Fruit fly (Drosophila melanogaster) whole organism, embryonic: ENCODE data around the gene CG17593.
A peak's percentile ranks its signal among the peaks of the same experiment; 100 is the strongest.

Source experiments
- Atf6 ChIP-seq: fragments of 200-800 bp; sonication (Bioruptor generic); IDR thresholded peaks from 2 replicates; pipeline ENCODE4 v1.3.6; 2022; ENCODE audit warnings: missing biosample characterization, missing genetic modification characterization
- BEAF-32 ChIP-seq: fragments of 200-800 bp; sonication (Bioruptor generic); optimal IDR thresholded peaks from 3 replicates; lab custom pipeline; 2017; ENCODE audit warnings: missing biosample characterization, missing genetic modification characterization, mild to moderate bottlenecking, moderate library complexity, missing genetic modification reagents
- CG11723 ChIP-seq: fragments of 200-800 bp; sonication (Bioruptor generic); optimal IDR thresholded peaks from 2 replicates; lab custom pipeline; 2017; ENCODE audit warnings: missing biosample characterization, mild to moderate bottlenecking, missing genetic modification characterization
- CG12942 ChIP-seq: fragments of 200-800 bp; sonication (Bioruptor generic); optimal IDR thresholded peaks from 3 replicates; lab custom pipeline; 2016; ENCODE audit warnings: missing biosample characterization, missing genetic modification characterization
- CG13123 ChIP-seq: fragments of 200-800 bp; sonication (Bioruptor generic); optimal IDR thresholded peaks from 2 replicates; lab custom pipeline; 2016; ENCODE audit warnings: missing biosample characterization, missing genetic modification characterization
- CG13424 ChIP-seq: fragments of 200-800 bp; sonication (Bioruptor generic); optimal IDR thresholded peaks from 2 replicates; lab custom pipeline; 2019; ENCODE audit warnings: missing biosample characterization, mild to moderate bottlenecking, missing genetic modification characterization, moderate library complexity
- CG15269 ChIP-seq: fragments of 200-800 bp; sonication (Bioruptor generic); optimal IDR thresholded peaks from 2 replicates; lab custom pipeline; 2018; ENCODE audit warnings: missing biosample characterization, mild to moderate bottlenecking, missing genetic modification characterization, moderate library complexity
- CG1602 ChIP-seq: fragments of 200-800 bp; sonication (Bioruptor generic); optimal IDR thresholded peaks from 3 replicates; lab custom pipeline; 2016; ENCODE audit warnings: missing biosample characterization, missing genetic modification characterization
- CG17186 ChIP-seq: fragments of 200-800 bp; sonication (Bioruptor generic); optimal IDR thresholded peaks from 3 replicates; lab custom pipeline; 2017; ENCODE audit warnings: missing biosample characterization, missing genetic modification reagents, missing genetic modification characterization
- CG2889 ChIP-seq: fragments of 200-800 bp; sonication (Bioruptor generic); IDR thresholded peaks from 3 replicates; pipeline ENCODE4 v1.3.6; 2022; ENCODE audit warnings: missing biosample characterization, missing genetic modification characterization
- CG30431 ChIP-seq: fragments of 200-800 bp; sonication (Bioruptor generic); optimal IDR thresholded peaks from 2 replicates; lab custom pipeline; 2017; ENCODE audit warnings: missing biosample characterization, missing genetic modification characterization
- CG31224 ChIP-seq: fragments of 200-800 bp; sonication (Bioruptor generic); IDR thresholded peaks from 2 replicates; pipeline ENCODE4 v1.3.6; 2022; ENCODE audit warnings: missing biosample characterization, missing genetic modification characterization
- CG3726 ChIP-seq: fragments of 200-800 bp; sonication (Bioruptor generic); IDR thresholded peaks from 3 replicates; pipeline ENCODE4, ENCODE4 v1.3.6; 2022; ENCODE audit warnings: missing biosample characterization, missing genetic modification characterization
- CG43689 ChIP-seq: fragments of 200-800 bp; sonication (Bioruptor generic); IDR thresholded peaks from 2 replicates; pipeline ENCODE4 v1.3.6; 2022; ENCODE audit warnings: missing biosample characterization, missing genetic modification characterization
- CG6654 ChIP-seq: fragments of 200-800 bp; sonication (Bioruptor generic); optimal IDR thresholded peaks from 2 replicates; lab custom pipeline; 2017; ENCODE audit warnings: missing biosample characterization, mild to moderate bottlenecking, missing genetic modification characterization
- CG7357 ChIP-seq: fragments of 200-800 bp; sonication (Bioruptor generic); IDR thresholded peaks from 3 replicates; pipeline ENCODE4 v1.3.6; 2022; ENCODE audit warnings: missing biosample characterization, missing genetic modification characterization
- CTCF ChIP-seq: fragments of 200-800 bp; sonication (Bioruptor generic); optimal IDR thresholded peaks from 2 replicates; lab custom pipeline; 2017; ENCODE audit warnings: missing biosample characterization, mild to moderate bottlenecking, missing genetic modification characterization, moderate library complexity
- Camta ChIP-seq: fragments of 200-800 bp; sonication (Bioruptor generic); optimal IDR thresholded peaks from 2 replicates; lab custom pipeline; 2016; ENCODE audit warnings: missing biosample characterization, missing genetic modification characterization
- CkIIα-i1 ChIP-seq: fragments of 200-800 bp; sonication (Bioruptor generic); IDR thresholded peaks from 2 replicates; pipeline ENCODE4 v1.3.6; 2022; ENCODE audit warnings: missing biosample characterization, missing genetic modification characterization
- Dbx ChIP-seq: fragments of 200-800 bp; sonication (Bioruptor generic); IDR thresholded peaks from 3 replicates; pipeline ENCODE4 v1.3.6; 2022; ENCODE audit warnings: missing biosample characterization, missing genetic modification characterization
- ERR ChIP-seq: fragments of 200-800 bp; sonication (Bioruptor generic); optimal IDR thresholded peaks from 2 replicates; lab custom pipeline; 2016; ENCODE audit warnings: missing biosample characterization, missing genetic modification characterization
- Eip74EF ChIP-seq, 2 experiments: fragments of 200-800 bp in 1 of 2; fragments of >200 bp in 1 of 2; sonication (Bioruptor generic) in 1 of 2; optimal IDR thresholded peaks; 2 replicates each; lab custom pipeline; 2017 to 2019; ENCODE audit warnings: missing biosample characterization in 2 of 2, missing genetic modification characterization in 2 of 2, mild to moderate bottlenecking in 1 of 2, moderate library complexity in 1 of 2
- Ets65A ChIP-seq: fragments of 200-800 bp; sonication (Bioruptor generic); peaks from one replicate; lab custom pipeline; 2016; ENCODE audit warnings: missing biosample characterization, missing genetic modification characterization
- Fer1 ChIP-seq: fragments of 200-800 bp; sonication (Bioruptor generic); optimal IDR thresholded peaks from 2 replicates; lab custom pipeline; 2017; ENCODE audit warnings: missing biosample characterization, mild to moderate bottlenecking, missing genetic modification characterization
- Hr3 ChIP-seq: fragments of 200-800 bp; sonication (Bioruptor generic); optimal IDR thresholded peaks from 3 replicates; lab custom pipeline; 2016; ENCODE audit warnings: missing biosample characterization, missing genetic modification characterization
- MBD-R2 ChIP-seq: fragments of 200-800 bp; sonication (Bioruptor generic); IDR thresholded peaks from 2 replicates; pipeline ENCODE4 v1.3.6; 2022; ENCODE audit warnings: missing biosample characterization, missing genetic modification characterization
- MESR4 ChIP-seq: fragments of 200-800 bp; sonication (Bioruptor generic); optimal IDR thresholded peaks from 2 replicates; lab custom pipeline; 2018; ENCODE audit warnings: missing biosample characterization, mild to moderate bottlenecking, missing genetic modification characterization, moderate library complexity
- NK7.1 ChIP-seq: fragments of 200-800 bp; sonication (Bioruptor generic); optimal IDR thresholded peaks from 3 replicates; lab custom pipeline; 2016; ENCODE audit warnings: missing biosample characterization, missing genetic modification characterization
- Opbp ChIP-seq: fragments of 200-800 bp; sonication (Bioruptor generic); IDR thresholded peaks from 3 replicates; pipeline ENCODE4 v1.3.6; 2022; ENCODE audit warnings: missing biosample characterization, missing genetic modification characterization; ENCODE audit not compliant: partially characterized antibody
- Xrp1 ChIP-seq: fragments of 200-800 bp; sonication (Bioruptor generic); IDR thresholded peaks from 2 replicates; pipeline ENCODE4 v1.3.6; 2022; ENCODE audit warnings: missing biosample characterization, missing genetic modification characterization
- ara ChIP-seq: fragments of 200-800 bp; sonication (Bioruptor generic); IDR thresholded peaks from 2 replicates; pipeline ENCODE4 v1.3.6; 2022; ENCODE audit warnings: missing biosample characterization, missing genetic modification characterization
- ato ChIP-seq: fragments of 200-800 bp; sonication (Bioruptor generic); IDR thresholded peaks from 2 replicates; pipeline ENCODE4 v1.3.6; 2022; ENCODE audit warnings: missing biosample characterization, missing genetic modification characterization; ENCODE audit not compliant: partially characterized antibody
- bbx ChIP-seq: fragments of 200-800 bp; sonication (Bioruptor generic); IDR thresholded peaks from 2 replicates; pipeline ENCODE4 v1.3.6; 2022; ENCODE audit warnings: missing biosample characterization, missing genetic modification characterization; ENCODE audit not compliant: partially characterized antibody
- crol ChIP-seq: fragments of 200-800 bp; sonication (Bioruptor generic); IDR thresholded peaks from 2 replicates; pipeline ENCODE4 v1.3.6; 2022; ENCODE audit warnings: missing biosample characterization, missing genetic modification characterization
- crp ChIP-seq, 2 experiments: fragments of 200-800 bp; sonication (Bioruptor generic); optimal IDR thresholded peaks; 2 replicates in 1 of 2; 3 replicates in 1 of 2; lab custom pipeline; 2017; ENCODE audit warnings: missing biosample characterization in 2 of 2, missing genetic modification characterization in 2 of 2, mild to moderate bottlenecking in 1 of 2, moderate library complexity in 1 of 2
- dm ChIP-seq: fragments of 200-800 bp; sonication (Bioruptor generic); optimal IDR thresholded peaks from 3 replicates; lab custom pipeline; 2016; ENCODE audit warnings: missing biosample characterization, missing genetic modification characterization
- dysf ChIP-seq: fragments of 200-800 bp; sonication (Bioruptor generic); IDR thresholded peaks from 3 replicates; pipeline ENCODE4 v1.3.6; 2022; ENCODE audit warnings: missing biosample characterization, missing genetic modification characterization
- exex ChIP-seq: fragments of 200-800 bp; sonication (Bioruptor generic); optimal IDR thresholded peaks from 4 replicates; lab custom pipeline; 2018; ENCODE audit warnings: missing biosample characterization, mild to moderate bottlenecking, missing genetic modification characterization, moderate library complexity
- gfzf ChIP-seq: fragments of 200-800 bp; sonication (Bioruptor generic); optimal IDR thresholded peaks from 2 replicates; lab custom pipeline; 2016; ENCODE audit warnings: missing biosample characterization, mild to moderate bottlenecking, missing genetic modification characterization, moderate library complexity
- grn ChIP-seq: fragments of 200-800 bp; sonication (Bioruptor generic); optimal IDR thresholded peaks from 3 replicates; lab custom pipeline; 2017; ENCODE audit warnings: missing biosample characterization, missing genetic modification characterization
- gt ChIP-seq: fragments of 200-800 bp; sonication (Bioruptor generic); IDR thresholded peaks from 2 replicates; pipeline ENCODE4 v1.3.6; 2022; ENCODE audit warnings: missing biosample characterization, missing genetic modification characterization
- her ChIP-seq: fragments of 200-800 bp; sonication (Bioruptor generic); optimal IDR thresholded peaks from 2 replicates; lab custom pipeline; 2016; ENCODE audit warnings: missing biosample characterization, missing genetic modification characterization
- klu ChIP-seq: fragments of 200-800 bp; sonication (Bioruptor generic); IDR thresholded peaks from 2 replicates; pipeline ENCODE4 v1.3.6; 2022; ENCODE audit warnings: missing biosample characterization, missing genetic modification characterization
- kni ChIP-seq: fragments of 200-800 bp; sonication (Bioruptor generic); optimal IDR thresholded peaks from 3 replicates; lab custom pipeline; 2017; ENCODE audit warnings: mild to moderate bottlenecking, missing biosample characterization, missing genetic modification reagents, missing genetic modification characterization
- onecut ChIP-seq: fragments of 200-800 bp; sonication (Bioruptor generic); IDR thresholded peaks from 2 replicates; pipeline ENCODE4 v1.3.6; 2022; ENCODE audit warnings: missing biosample characterization, missing genetic modification characterization
- salm ChIP-seq: fragments of 200-800 bp; sonication (Bioruptor generic); optimal IDR thresholded peaks from 2 replicates; lab custom pipeline; 2018; ENCODE audit warnings: missing biosample characterization, mild to moderate bottlenecking, missing genetic modification characterization
- slbo ChIP-seq: fragments of 200-800 bp; sonication (Bioruptor generic); IDR thresholded peaks from 2 replicates; pipeline ENCODE4 v1.3.6; 2022; ENCODE audit warnings: missing biosample characterization, missing genetic modification characterization
- sr ChIP-seq: fragments of 200-800 bp; sonication (Bioruptor generic); IDR thresholded peaks from 3 replicates; pipeline ENCODE4 v1.3.6; 2022; ENCODE audit warnings: missing biosample characterization, missing genetic modification characterization
- unpg ChIP-seq: fragments of 200-800 bp; sonication (Bioruptor generic); optimal IDR thresholded peaks from 3 replicates; lab custom pipeline; 2018; ENCODE audit warnings: missing biosample characterization, mild to moderate bottlenecking, missing genetic modification characterization, moderate library complexity
- vfl ChIP-seq: fragments of 200-800 bp; sonication (Bioruptor generic); optimal IDR thresholded peaks from 2 replicates; lab custom pipeline; 2016; ENCODE audit warnings: missing biosample characterization, missing genetic modification characterization
- vnd ChIP-seq: fragments of 200-800 bp; sonication (Bioruptor generic); IDR thresholded peaks from 3 replicates; pipeline ENCODE4 v1.3.6; 2022; ENCODE audit warnings: missing biosample characterization, missing genetic modification characterization; ENCODE audit not compliant: partially characterized antibody
- zen ChIP-seq: fragments of 200-800 bp; sonication (Bioruptor generic); optimal IDR thresholded peaks from 3 replicates; lab custom pipeline; 2018; ENCODE audit warnings: missing biosample characterization, mild to moderate bottlenecking, missing genetic modification characterization, moderate library complexity

Gene CG17593

DNA sequence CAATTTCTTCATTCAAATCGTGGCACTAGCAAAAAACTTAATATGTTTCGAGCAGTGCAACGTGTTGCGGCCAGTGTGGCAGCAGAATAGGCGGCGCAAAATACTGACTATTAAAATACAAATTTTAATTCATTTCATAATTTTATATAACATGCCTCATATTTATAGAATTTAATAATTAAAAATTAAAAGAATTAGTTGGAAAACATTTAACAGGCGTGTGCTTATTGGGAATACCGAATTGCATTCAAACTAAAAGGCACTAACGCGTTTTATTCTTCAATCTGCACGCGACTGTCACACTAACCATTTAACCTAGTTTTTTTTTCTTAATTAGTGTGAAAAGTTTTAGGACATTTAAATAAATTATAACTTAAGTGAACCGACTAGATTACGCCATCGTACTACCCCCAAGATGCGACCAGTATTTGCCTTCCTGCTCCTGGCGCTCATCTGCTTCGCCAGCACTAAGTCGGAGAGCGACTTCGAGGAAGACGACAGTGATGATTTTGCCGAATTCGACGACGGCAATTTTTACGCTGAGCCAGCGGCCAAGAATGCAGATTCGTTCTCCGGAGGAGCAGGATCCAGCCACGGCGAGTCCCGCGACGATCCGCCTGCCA is at the start of gene CG17593, which contains the start of gene LeuRS (continued):
- TF ChIP-seq unpg (GFP tag; lab: Kevin White, UChicago) (no peak), gt (GFP tag; lab: Robert Waterston, UW) (no peak), crol (GFP tag; lab: Robert Waterston, UW) (no peak), Camta (GFP tag; lab: Kevin White, UChicago) (no peak), CG43689 (GFP tag; lab: Robert Waterston, UW) (no peak), CG2889 (no peak), Eip74EF (GFP tag; optimal IDR thresholded peaks at IDR 0.05; lab: Kevin White, UChicago) (no peak), CTCF (GFP tag; lab: Kevin White, UChicago) (peak; percentile 13), crp (GFP tag; optimal IDR thresholded peaks at IDR 0.05; lab: Kevin White, UChicago) (peak in 1 of 2 experiments; percentile 18), Xrp1 (no peak), CG12942 (GFP tag; lab: Kevin White, UChicago) (no peak), Fer1 (GFP tag; lab: Kevin White, UChicago) (no peak), her (GFP tag; lab: Kevin White, UChicago) (no peak), sr (GFP tag; lab: Robert Waterston, UW) (no peak), ato (GFP tag; lab: Robert Waterston, UW) (no peak), zen (tag; lab: Kevin White, UChicago) (peak; percentile 29), NK7.1 (GFP tag; lab: Kevin White, UChicago) (no peak), CG17186 (GFP tag; lab: Kevin White, UChicago) (peak; percentile 16), CG7357 (GFP tag; lab: Robert Waterston, UW) (no peak), bbx (GFP tag; lab: Robert Waterston, UW) (no peak), Hr3 (GFP tag; lab: Kevin White, UChicago) (peak; percentile 74), ERR (GFP tag; lab: Kevin White, UChicago) (no peak), CG3726 (GFP tag; lab: Robert Waterston, UW) (no peak), CG31224 (no peak), BEAF-32 (GFP tag; lab: Kevin White, UChicago) (peak; percentile 24), MBD-R2 (GFP tag; lab: Robert Waterston, UW) (peak; percentile 61), Dbx (GFP tag; lab: Robert Waterston, UW) (no peak), MESR4 (peak; percentile 67), Atf6 (GFP tag; lab: Robert Waterston, UW) (no peak), CkIIα-i1 (GFP tag; lab: Robert Waterston, UW) (no peak), CG15269 (tag; lab: Kevin White, UChicago) (no peak), Ets65A (GFP tag; lab: Kevin White, UChicago) (peak; percentile 70), dysf (no peak), CG13123 (GFP tag; lab: Kevin White, UChicago) (no peak), klu (GFP tag; lab: Robert Waterston, UW) (no peak), kni (GFP tag; lab: Kevin White, UChicago) (no peak), CG6654 (no peak), vfl (GFP tag; lab: Kevin White, UChicago) (no peak), CG13424 (tag; lab: Kevin White, UChicago) (no peak), vnd (GFP tag; lab: Robert Waterston, UW) (no peak), CG1602 (GFP tag; lab: Kevin White, UChicago) (no peak), gfzf (GFP tag; lab: Kevin White, UChicago) (peak; percentile 70), CG11723 (GFP tag; lab: Kevin White, UChicago) (no peak), CG30431 (GFP tag; lab: Kevin White, UChicago) (no peak), ara (GFP tag; lab: Robert Waterston, UW) (no peak), exex (tag; lab: Kevin White, UChicago) (peak; percentile 20), slbo (GFP tag; lab: Robert Waterston, UW) (no peak), Opbp (GFP tag; lab: Robert Waterston, UW) (no peak), grn (GFP tag; lab: Kevin White, UChicago) (no peak), dm (GFP tag; lab: Kevin White, UChicago) (peak; percentile 39), onecut (GFP tag; lab: Robert Waterston, UW) (no peak), salm (no peak)
